Fruit fly (Drosophila melanogaster) whole organism, pupa: Measurements from ENCODE around the gene msi.
A peak's percentile ranks its signal among the peaks of the same experiment; 100 is the strongest.

Source experiments
- CG10348 ChIP-seq: fragments of 200-800 bp; sonication (Bioruptor generic); IDR thresholded peaks from 2 replicates; pipeline ENCODE4 v1.3.6; 2022; ENCODE audit warnings: missing biosample characterization, missing genetic modification characterization
- CG12605 ChIP-seq: fragments of 200-800 bp; sonication (Bioruptor generic); IDR thresholded peaks from 2 replicates; pipeline ENCODE4 v1.3.6; 2022; ENCODE audit warnings: missing biosample characterization, missing genetic modification characterization
- CG13204 ChIP-seq: fragments of 200-800 bp; sonication (Bioruptor generic); optimal IDR thresholded peaks from 2 replicates; lab custom pipeline; 2018; ENCODE audit warnings: missing biosample characterization, mild to moderate bottlenecking, missing genetic modification characterization, moderate library complexity
- CG14655 ChIP-seq: fragments of 200-800 bp; sonication (Bioruptor generic); optimal IDR thresholded peaks from 3 replicates; lab custom pipeline; 2017; ENCODE audit warnings: mild to moderate bottlenecking, missing biosample characterization, missing genetic modification reagents, missing genetic modification characterization
- CG15710 ChIP-seq: fragments of 200-800 bp; sonication (Bioruptor generic); optimal IDR thresholded peaks from 2 replicates; lab custom pipeline; 2018; ENCODE audit warnings: missing biosample characterization, mild to moderate bottlenecking, missing genetic modification characterization, moderate library complexity
- CG17806 ChIP-seq: fragments of 200-800 bp; sonication (Bioruptor generic); optimal IDR thresholded peaks from 2 replicates; lab custom pipeline; 2018; ENCODE audit warnings: missing biosample characterization, mild to moderate bottlenecking, missing genetic modification characterization, moderate library complexity
- CG32121 ChIP-seq: fragments of 200-800 bp; sonication (Bioruptor generic); IDR thresholded peaks from 2 replicates; pipeline ENCODE4 v1.3.6; 2022; ENCODE audit warnings: missing biosample characterization, missing genetic modification characterization
- CG34367 ChIP-seq: fragments of 200-800 bp; sonication (Bioruptor generic); optimal IDR thresholded peaks from 2 replicates; lab custom pipeline; 2018; ENCODE audit warnings: missing biosample characterization, mild to moderate bottlenecking, missing genetic modification characterization
- CG4496 ChIP-seq: fragments of 200-800 bp; sonication (Bioruptor generic); IDR thresholded peaks from 3 replicates; pipeline ENCODE4 v1.3.6; 2022; ENCODE audit warnings: missing biosample characterization, missing genetic modification characterization
- CG8159 ChIP-seq: fragments of 200-800 bp; sonication (Bioruptor generic); optimal IDR thresholded peaks from 3 replicates; lab custom pipeline; 2018; ENCODE audit warnings: missing biosample characterization, mild to moderate bottlenecking, missing genetic modification characterization, moderate library complexity
- CG8301 ChIP-seq: fragments of 200-800 bp; sonication (Bioruptor generic); optimal IDR thresholded peaks from 2 replicates; lab custom pipeline; 2018; ENCODE audit warnings: missing biosample characterization, mild to moderate bottlenecking, missing genetic modification characterization
- CG9948 ChIP-seq: fragments of 200-800 bp; sonication (Bioruptor generic); optimal IDR thresholded peaks from 2 replicates; lab custom pipeline; 2018; ENCODE audit warnings: missing biosample characterization, mild to moderate bottlenecking, missing genetic modification characterization, moderate library complexity
- D1 ChIP-seq: fragments of 200-800 bp; sonication (Bioruptor generic); optimal IDR thresholded peaks from 2 replicates; lab custom pipeline; 2018; ENCODE audit warnings: missing biosample characterization, mild to moderate bottlenecking, missing genetic modification characterization, moderate library complexity
- EcR ChIP-seq: fragments of 200-800 bp; sonication (Bioruptor generic); optimal IDR thresholded peaks from 3 replicates; lab custom pipeline; 2019; ENCODE audit warnings: missing biosample characterization, missing genetic modification characterization, mild to moderate bottlenecking, moderate library complexity, missing genetic modification reagents
- Ets98B ChIP-seq: fragments of 200-800 bp; sonication (Bioruptor generic); IDR thresholded peaks from 2 replicates; pipeline ENCODE4 v1.3.6; 2022; ENCODE audit warnings: missing biosample characterization, missing genetic modification characterization
- Pif1A ChIP-seq: fragments of 200-800 bp; sonication (Bioruptor generic); optimal IDR thresholded peaks from 3 replicates; lab custom pipeline; 2016; ENCODE audit warnings: missing biosample characterization, missing genetic modification characterization
- Pif1B ChIP-seq: fragments of 200-800 bp; sonication (Bioruptor generic); optimal IDR thresholded peaks from 3 replicates; lab custom pipeline; 2016; ENCODE audit warnings: missing biosample characterization, missing genetic modification characterization
- Snoo ChIP-seq: fragments of 200-800 bp; sonication (Bioruptor generic); optimal IDR thresholded peaks from 3 replicates; lab custom pipeline; 2017; ENCODE audit warnings: missing biosample characterization, mild to moderate bottlenecking, missing genetic modification characterization, inconsistent platforms
- fd96Ca ChIP-seq: fragments of 200-800 bp; sonication (Bioruptor generic); IDR thresholded peaks from 3 replicates; pipeline ENCODE4 v1.3.6; 2022; ENCODE audit warnings: missing biosample characterization, missing genetic modification characterization
- gl ChIP-seq: fragments of 200-800 bp; sonication (Bioruptor generic); optimal IDR thresholded peaks from 2 replicates; lab custom pipeline; 2018; ENCODE audit warnings: missing biosample characterization, mild to moderate bottlenecking, missing genetic modification characterization
- rn ChIP-seq: fragments of 200-800 bp; sonication (Bioruptor generic); IDR thresholded peaks from 2 replicates; pipeline ENCODE4 v1.3.6; 2022; ENCODE audit warnings: missing biosample characterization, missing genetic modification characterization

Gene msi

dm6 chr3R:25626625-25627275, 110.8 kb downstream of the msi start, which contains the start of gene Ssadh:
TSS of gene Ssadh (minus strand) at chr3R:25626924.
- 0 out of 3 replicates have a peak, but pooled peaks have one; percentile 15 for TF ChIP-seq CG4496
- TF ChIP-seq CG8301, result no peak
- no peak for TF ChIP-seq CG14655 (GFP tag; lab: Kevin White, UChicago)
- no peak for TF ChIP-seq fd96Ca (GFP tag; lab: Robert Waterston, UW)
- TF ChIP-seq rn (GFP tag; lab: Robert Waterston, UW), result no peak
- no peak for TF ChIP-seq Pif1A (GFP tag; lab: Kevin White, UChicago)

dm6 chr3R:25628657-25629056, 112.7 kb downstream of the msi start:
- no peak for TF ChIP-seq D1
- no peak for TF ChIP-seq CG10348 (GFP tag; lab: Robert Waterston, UW)
- no peak for TF ChIP-seq Pif1A (GFP tag; lab: Kevin White, UChicago)
- TF ChIP-seq CG14655 (GFP tag; lab: Kevin White, UChicago), result no peak
- TF ChIP-seq CG13204, result no peak

dm6 chr3R:25630541-25630940, 114.6 kb downstream of the msi start:
- TF ChIP-seq CG12605 (GFP tag; lab: Robert Waterston, UW) (no peak), D1 (no peak), CG34367 (tag; lab: Kevin White, UChicago) (no peak), CG9948 (tag; lab: Kevin White, UChicago) (no peak)
- TF ChIP-seq, all 21 proteins: peak for 0

dm6 chr3R:25631079-25631478, 115.2 kb downstream of the msi start:
- TF ChIP-seq CG17806 (tag; lab: Kevin White, UChicago) (peak; percentile 22), CG8159 (tag; lab: Kevin White, UChicago) (peak; percentile 58), CG12605 (GFP tag; lab: Robert Waterston, UW) (no peak), CG32121 (GFP tag; lab: Robert Waterston, UW) (no peak), rn (GFP tag; lab: Robert Waterston, UW) (no peak), CG10348 (GFP tag; lab: Robert Waterston, UW) (no peak), CG15710 (peak; percentile 28), CG9948 (tag; lab: Kevin White, UChicago) (peak; percentile 7)

- TF ChIP-seq CG34367 (tag; lab: Kevin White, UChicago), result no peak
- no peak for TF ChIP-seq CG4496
- TF ChIP-seq CG8159 (tag; lab: Kevin White, UChicago), result peak; percentile 32
- peak; percentile 53 for TF ChIP-seq Pif1A (GFP tag; lab: Kevin White, UChicago)
- peak; percentile 56 for TF ChIP-seq Pif1B (GFP tag; lab: Kevin White, UChicago)
- no peak for TF ChIP-seq rn (GFP tag; lab: Robert Waterston, UW)
- peak; percentile 9 for TF ChIP-seq CG14655 (GFP tag; lab: Kevin White, UChicago)
- no peak for TF ChIP-seq CG9948 (tag; lab: Kevin White, UChicago)
- peak; percentile 6 for TF ChIP-seq CG8301
- TF ChIP-seq CG17806 (tag; lab: Kevin White, UChicago), result peak; percentile 16
- peak; percentile 69 for TF ChIP-seq Snoo
Measured at dm6 chr3R:25633865-25634460, 118.0 kb downstream of the msi start.

dm6 chr3R:25637294-25638174, 121.6 kb downstream of the msi start, which contains the start of gene jigr1:
TSS of gene jigr1 (plus strand) at chr3R:25637843.
- no peak for TF ChIP-seq rn (GFP tag; lab: Robert Waterston, UW)
- no peak for TF ChIP-seq EcR
- TF ChIP-seq CG15710, result peak; percentile 60
- peak; percentile 68 for TF ChIP-seq CG17806 (tag; lab: Kevin White, UChicago)
- no peak for TF ChIP-seq Ets98B (GFP tag; lab: Robert Waterston, UW)
- TF ChIP-seq CG4496, result peak; percentile 46; the same call in 1 of the 3 replicates
- TF ChIP-seq CG14655 (GFP tag; lab: Kevin White, UChicago), result peak; percentile 65
- TF ChIP-seq CG8159 (tag; lab: Kevin White, UChicago), result peak; percentile 71
- TF ChIP-seq Snoo, result peak; percentile 56
- TF ChIP-seq CG34367 (tag; lab: Kevin White, UChicago), result peak; percentile 64
- no peak for TF ChIP-seq CG32121 (GFP tag; lab: Robert Waterston, UW)
- TF ChIP-seq gl (tag; lab: Kevin White, UChicago), result peak; percentile 17
- TF ChIP-seq CG9948 (tag; lab: Kevin White, UChicago), result peak; percentile 67
- peak; percentile 42 for TF ChIP-seq CG13204
- no peak for TF ChIP-seq D1
- TF ChIP-seq fd96Ca (GFP tag; lab: Robert Waterston, UW), result no peak
- TF ChIP-seq Pif1B (GFP tag; lab: Kevin White, UChicago), result peak; percentile 73
- no peak for TF ChIP-seq CG10348 (GFP tag; lab: Robert Waterston, UW)
- peak; percentile 61 for TF ChIP-seq CG8301
- no peak for TF ChIP-seq CG12605 (GFP tag; lab: Robert Waterston, UW)
- peak; percentile 64 for TF ChIP-seq Pif1A (GFP tag; lab: Kevin White, UChicago)
